Worm (Caenorhabditis elegans) whole organism, L1 larva: ENCODE measurements around the gene sre-53.

Experiments
- C16A3.4 ChIP-seq: fragments of 150-350 bp; optimal IDR thresholded peaks from 2 replicates; lab custom pipeline; 2014; ENCODE audit warnings: missing biosample characterization, missing genetic modification characterization
- C34B4.2 ChIP-seq: sonication (generic microtip); optimal IDR thresholded peaks from 2 replicates; lab custom pipeline; 2017; ENCODE audit warnings: mild to moderate bottlenecking, missing genetic modification characterization, missing compliant biosample characterization
- alr-1 ChIP-seq: fragments of 200-800 bp; sonication (Bioruptor generic); optimal IDR thresholded peaks from 2 replicates; lab custom pipeline; 2018; ENCODE audit warnings: borderline replicate concordance, mild to moderate bottlenecking, missing genetic modification characterization, missing compliant biosample characterization
- blmp-1 ChIP-seq: fragments of 150-350 bp; optimal IDR thresholded peaks from 2 replicates; lab custom pipeline; 2014; ENCODE audit warnings: missing biosample characterization, missing genetic modification characterization
- ceh-63 ChIP-seq: fragments of 200-800 bp; sonication (Bioruptor generic); optimal IDR thresholded peaks from 2 replicates; lab custom pipeline; 2018; ENCODE audit warnings: mild to moderate bottlenecking, missing genetic modification characterization, missing compliant biosample characterization
- ceh-88 ChIP-seq: fragments of 200-800 bp; sonication (Bioruptor generic); IDR thresholded peaks from 2 replicates; pipeline ENCODE4 v1.3.6; 2022; ENCODE audit warnings: missing genetic modification characterization, missing compliant biosample characterization
- ces-1 ChIP-seq: fragments of 150-350 bp; optimal IDR thresholded peaks from 2 replicates; lab custom pipeline; 2014; ENCODE audit warnings: missing biosample characterization, missing genetic modification reagents, missing genetic modification characterization
- dpl-1 ChIP-seq, 3 experiments: fragments of 150-350 bp in 2 of 3; sonication (generic microtip) in 1 of 3; optimal IDR thresholded peaks; 2 replicates each; lab custom pipeline; 2014 to 2017; ENCODE audit warnings: missing biosample characterization in 3 of 3, missing genetic modification characterization in 3 of 3, missing genetic modification reagents in 3 of 3
- dsc-1 ChIP-seq: sonication (generic microtip); optimal IDR thresholded peaks from 2 replicates; lab custom pipeline; 2016; ENCODE audit warnings: mild to moderate bottlenecking, missing genetic modification characterization, missing compliant biosample characterization
- efl-1 ChIP-seq, 4 experiments: fragments of 150-350 bp; optimal IDR thresholded peaks in 3 of 4; peaks in 1 of 4; 1 replicate in 1 of 4; 2 replicates in 3 of 4; lab custom pipeline; 2014; ENCODE audit warnings: missing biosample characterization in 2 of 4, missing genetic modification characterization in 2 of 4, missing genetic modification reagents in 2 of 4
- efl-3 ChIP-seq: fragments of 200-800 bp; sonication (Bioruptor generic); optimal IDR thresholded peaks from 2 replicates; lab custom pipeline; 2018; ENCODE audit warnings: mild to moderate bottlenecking, missing genetic modification characterization, missing compliant biosample characterization
- egl-27 ChIP-seq, 2 experiments: fragments of 150-350 bp in 1 of 2; sonication (generic microtip); optimal IDR thresholded peaks; 3 replicates each; lab custom pipeline; 2017 to 2018; ENCODE audit warnings: missing biosample characterization in 2 of 2, missing genetic modification characterization in 2 of 2, missing genetic modification reagents in 2 of 2
- ets-5 ChIP-seq: fragments of 200-800 bp; sonication (Bioruptor generic); IDR thresholded peaks from 2 replicates; pipeline ENCODE4 v1.3.6; 2022; ENCODE audit warnings: missing genetic modification characterization, missing compliant biosample characterization
- fkh-4 ChIP-seq: sonication (generic microtip); optimal IDR thresholded peaks from 2 replicates; lab custom pipeline; 2016; ENCODE audit warnings: missing compliant biosample characterization, missing genetic modification characterization, borderline replicate concordance
- fkh-8 ChIP-seq: sonication (generic microtip); optimal IDR thresholded peaks from 2 replicates; lab custom pipeline; 2016; ENCODE audit warnings: mild to moderate bottlenecking, missing genetic modification characterization, missing compliant biosample characterization
- grh-1 ChIP-seq: fragments of 200-800 bp; sonication (Bioruptor generic); IDR thresholded peaks from 2 replicates; pipeline ENCODE4 v1.3.6; 2022; ENCODE audit warnings: missing genetic modification reagents, missing genetic modification characterization, missing compliant biosample characterization
- hlh-17 ChIP-seq: fragments of 200-800 bp; sonication (Bioruptor generic); optimal IDR thresholded peaks from 2 replicates; lab custom pipeline; 2018; ENCODE audit warnings: missing genetic modification characterization, mild to moderate bottlenecking, missing compliant biosample characterization, moderate library complexity, borderline replicate concordance
- hlh-4 ChIP-seq: sonication (generic microtip); optimal IDR thresholded peaks from 2 replicates; lab custom pipeline; 2016; ENCODE audit warnings: mild to moderate bottlenecking, missing genetic modification characterization, missing compliant biosample characterization
- hpl-2 ChIP-seq: fragments of 150-350 bp; optimal IDR thresholded peaks from 2 replicates; lab custom pipeline; 2014; ENCODE audit warnings: missing biosample characterization, missing genetic modification reagents, missing genetic modification characterization
- isw-1 ChIP-seq: fragments of 200-800 bp; sonication (Bioruptor generic); IDR thresholded peaks from 2 replicates; pipeline ENCODE4 v1.3.6; 2022; ENCODE audit warnings: missing genetic modification characterization, missing compliant biosample characterization
- lin-13 ChIP-seq: fragments of 150-350 bp; optimal IDR thresholded peaks from 2 replicates; lab custom pipeline; 2014; ENCODE audit warnings: missing biosample characterization, missing genetic modification reagents, missing genetic modification characterization
- lin-14 ChIP-seq: fragments of 200-800 bp; sonication (Bioruptor generic); optimal IDR thresholded peaks from 2 replicates; lab custom pipeline; 2018; ENCODE audit warnings: mild to moderate bottlenecking, missing genetic modification characterization, moderate library complexity, missing compliant biosample characterization
- lin-15B ChIP-seq: fragments of 150-350 bp; sonication (generic microtip); optimal IDR thresholded peaks from 3 replicates; lab custom pipeline; 2014; ENCODE audit warnings: missing biosample characterization, missing genetic modification characterization
- lin-35 ChIP-seq, 2 experiments: fragments of 150-350 bp; optimal IDR thresholded peaks; 2 replicates each; lab custom pipeline; 2014; ENCODE audit warnings: missing biosample characterization in 2 of 2, missing genetic modification characterization in 2 of 2, missing genetic modification reagents in 2 of 2
- lir-3 ChIP-seq: sonication (generic microtip); optimal IDR thresholded peaks from 2 replicates; lab custom pipeline; 2016; ENCODE audit warnings: mild to moderate bottlenecking, missing genetic modification characterization, moderate library complexity, missing compliant biosample characterization; ENCODE audit not compliant: poor library complexity
- lsy-2 ChIP-seq, 2 experiments: fragments of 150-350 bp; optimal IDR thresholded peaks; 2 replicates each; lab custom pipeline; 2014; ENCODE audit warnings: missing biosample characterization in 2 of 2, missing genetic modification characterization in 2 of 2
- mab-9 ChIP-seq: fragments of 200-800 bp; sonication (Bioruptor generic); IDR thresholded peaks from 2 replicates; pipeline ENCODE4 v1.3.6; 2022; ENCODE audit warnings: missing genetic modification reagents, missing genetic modification characterization, missing compliant biosample characterization
- mep-1 ChIP-seq: fragments of 150-350 bp; optimal IDR thresholded peaks from 2 replicates; lab custom pipeline; 2014; ENCODE audit warnings: missing biosample characterization, missing genetic modification characterization
- nhr-12 ChIP-seq: sonication (generic microtip); optimal IDR thresholded peaks from 2 replicates; lab custom pipeline; 2017; ENCODE audit warnings: missing biosample characterization, missing genetic modification characterization
- nhr-19 ChIP-seq: fragments of 200-800 bp; sonication (Bioruptor generic); conservative IDR thresholded peaks from 2 replicates; pipeline ENCODE4 v1.3.6; 2022; ENCODE audit warnings: missing genetic modification characterization, missing compliant biosample characterization
- nhr-20 ChIP-seq: sonication (generic microtip); optimal IDR thresholded peaks from 2 replicates; lab custom pipeline; 2016; ENCODE audit warnings: mild to moderate bottlenecking, missing genetic modification characterization, missing compliant biosample characterization
- nhr-71 ChIP-seq: sonication (generic microtip); optimal IDR thresholded peaks from 2 replicates; lab custom pipeline; 2016; ENCODE audit warnings: mild to moderate bottlenecking, missing genetic modification characterization, moderate library complexity, missing compliant biosample characterization
- pax-3 ChIP-seq: fragments of 200-800 bp; sonication (Bioruptor generic); optimal IDR thresholded peaks from 2 replicates; lab custom pipeline; 2018; ENCODE audit warnings: mild to moderate bottlenecking, missing genetic modification characterization, moderate library complexity, missing compliant biosample characterization
- rnt-1 ChIP-seq: sonication (generic microtip); optimal IDR thresholded peaks from 2 replicates; lab custom pipeline; 2016; ENCODE audit warnings: mild to moderate bottlenecking, missing genetic modification characterization, moderate library complexity, missing compliant biosample characterization
- snpc-4 ChIP-seq: fragments of 150-350 bp; optimal IDR thresholded peaks from 2 replicates; lab custom pipeline; 2014; ENCODE audit warnings: missing biosample characterization, missing genetic modification characterization
- snu-23 ChIP-seq: sonication (generic microtip); optimal IDR thresholded peaks from 2 replicates; lab custom pipeline; 2016; ENCODE audit warnings: missing genetic modification characterization, missing compliant biosample characterization
- tbx-2 ChIP-seq: sonication (generic microtip); optimal IDR thresholded peaks from 2 replicates; lab custom pipeline; 2016; ENCODE audit warnings: missing genetic modification characterization, missing compliant biosample characterization
- unc-130 ChIP-seq: fragments of 150-350 bp; optimal IDR thresholded peaks from 2 replicates; lab custom pipeline; 2017; ENCODE audit warnings: missing biosample characterization, missing genetic modification characterization, inconsistent platforms
- unc-62 ChIP-seq: fragments of 150-350 bp; optimal IDR thresholded peaks from 2 replicates; lab custom pipeline; 2014; ENCODE audit warnings: missing biosample characterization, missing genetic modification reagents, missing genetic modification characterization
- unc-98 ChIP-seq: fragments of 200-800 bp; sonication (Bioruptor generic); IDR thresholded peaks from 2 replicates; pipeline ENCODE4 v1.3.6; 2022; ENCODE audit warnings: missing genetic modification characterization, missing compliant biosample characterization
- vab-15 ChIP-seq: sonication (generic microtip); optimal IDR thresholded peaks from 2 replicates; lab custom pipeline; 2017; ENCODE audit warnings: missing genotype, mild to moderate bottlenecking, missing genetic modification characterization, missing compliant biosample characterization
- xbp-1 ChIP-seq: sonication (generic microtip); optimal IDR thresholded peaks from 2 replicates; lab custom pipeline; 2016; ENCODE audit warnings: missing genetic modification characterization, missing compliant biosample characterization
- zag-1 ChIP-seq: fragments of 150-350 bp; optimal IDR thresholded peaks from 2 replicates; lab custom pipeline; 2014; ENCODE audit warnings: missing biosample characterization, missing genetic modification characterization
- zip-4 ChIP-seq: fragments of 200-800 bp; sonication (Bioruptor generic); optimal IDR thresholded peaks from 2 replicates; lab custom pipeline; 2018; ENCODE audit warnings: mild to moderate bottlenecking, missing genetic modification characterization, moderate library complexity, missing compliant biosample characterization
- ztf-4 ChIP-seq: fragments of 150-350 bp; optimal IDR thresholded peaks from 2 replicates; lab custom pipeline; 2014; ENCODE audit warnings: missing biosample characterization, missing genetic modification characterization

sre-53 gene

ce11 chrII:12346289-12346989, 23.2 kb upstream of the sre-53 start:
- TF ChIP-seq lir-3 (tag; lab: Kevin White, UChicago) = peak; percentile 19
- peak; percentile 74 for TF ChIP-seq fkh-4 (tag; lab: Kevin White, UChicago)
- TF ChIP-seq lin-35 (GFP tag; optimal IDR thresholded peaks at IDR 0.05; lab: Kevin White, UChicago) = no peak
- no peak for TF ChIP-seq grh-1 (GFP tag; lab: Robert Waterston, UW)
- TF ChIP-seq mab-9 (GFP tag; lab: Robert Waterston, UW) = no peak
- no peak for TF ChIP-seq fkh-8 (tag; lab: Kevin White, UChicago)
- TF ChIP-seq nhr-12 (tag; lab: Kevin White, UChicago) = no peak
- 0 out of 2 replicates have a peak, but pooled peaks have one; percentile 59 for TF ChIP-seq ets-5 (GFP tag; lab: Robert Waterston, UW)
- TF ChIP-seq C34B4.2 (tag; lab: Kevin White, UChicago) = no peak
- TF ChIP-seq pax-3 = no peak
- no peak for TF ChIP-seq zip-4 (GFP tag; lab: Kevin White, UChicago)
- no peak for TF ChIP-seq hpl-2 (GFP tag; lab: Kevin White, UChicago)
- no peak for TF ChIP-seq vab-15
- no peak for TF ChIP-seq ztf-4
- TF ChIP-seq zag-1 (tag; lab: Kevin White, UChicago) = no peak
- peak; percentile 7 for TF ChIP-seq lin-14 (GFP tag; lab: Kevin White, UChicago)
- peak; percentile 82 for TF ChIP-seq dsc-1
- no peak for TF ChIP-seq hlh-17 (GFP tag; lab: Kevin White, UChicago)
- TF ChIP-seq unc-62 (GFP tag; lab: Kevin White, UChicago) = no peak
- TF ChIP-seq hlh-4 (tag; lab: Kevin White, UChicago) = no peak
- no peak for TF ChIP-seq xbp-1 (tag; lab: Kevin White, UChicago)
- no peak for TF ChIP-seq nhr-20
- TF ChIP-seq ces-1 (GFP tag; lab: Kevin White, UChicago) = no peak
- no peak for TF ChIP-seq efl-1 (optimal IDR thresholded peaks at IDR 0.05; lab: Kevin White, UChicago)
- TF ChIP-seq efl-1 (GFP tag; optimal IDR thresholded peaks at IDR 0.05 in 1 of 2; lab: Kevin White, UChicago) = peak in 1 of 2 experiments; percentile 83
- no peak for TF ChIP-seq lin-15B (tag; lab: Kevin White, UChicago)
- TF ChIP-seq, all 84 proteins: peak for 6

ce11 chrII:12344787-12345186, 21.6 kb upstream of the sre-53 start, which contains the start of gene C44C11.6:
Gene C44C11.6 (plus strand): TSS chrII:12344809.
- peak; percentile 23 for TF ChIP-seq nhr-71 (tag; lab: Kevin White, UChicago)
- no peak for TF ChIP-seq isw-1 (GFP tag; lab: Robert Waterston, UW)
- TF ChIP-seq rnt-1 (tag; lab: Kevin White, UChicago) = peak; percentile 23

ce11 chrII:12343710-12344109, 20.5 kb upstream of the sre-53 start:
- TF ChIP-seq nhr-19 (no peak), tbx-2 (tag; lab: Kevin White, UChicago) (no peak), egl-27 (tag; optimal IDR thresholded peaks at IDR 0.05; lab: Kevin White, UChicago) (no peak), hlh-17 (GFP tag; lab: Kevin White, UChicago) (no peak), mep-1 (tag; lab: Kevin White, UChicago) (no peak), rnt-1 (tag; lab: Kevin White, UChicago) (no peak), nhr-20 (no peak), blmp-1 (tag; lab: Kevin White, UChicago) (no peak), zip-4 (GFP tag; lab: Kevin White, UChicago) (no peak), ceh-63 (GFP tag; lab: Kevin White, UChicago) (no peak)
- TF ChIP-seq, all 84 proteins: peak for 0

- TF ChIP-seq unc-130 (tag; lab: Kevin White, UChicago) = no peak
- no peak for TF ChIP-seq ceh-88
- TF ChIP-seq efl-3 = no peak
- TF ChIP-seq dpl-1 (GFP tag; optimal IDR thresholded peaks at IDR 0.05; lab: Kevin White, UChicago) = no peak
- TF ChIP-seq unc-98 (GFP tag; lab: Robert Waterston, UW) = no peak
- TF ChIP-seq lin-14 (GFP tag; lab: Kevin White, UChicago) = no peak
- no peak for TF ChIP-seq snu-23
- no peak for TF ChIP-seq ceh-63 (GFP tag; lab: Kevin White, UChicago)
- TF ChIP-seq lin-13 = no peak
- TF ChIP-seq snpc-4 (tag; lab: Kevin White, UChicago) = no peak
- no peak for TF ChIP-seq lsy-2 (tag; optimal IDR thresholded peaks at IDR 0.05; lab: Kevin White, UChicago)
- TF ChIP-seq C16A3.4 (tag; lab: Kevin White, UChicago) = no peak
- TF ChIP-seq alr-1 (tag; lab: Kevin White, UChicago) = no peak
- TF ChIP-seq nhr-19 = no peak
- no peak for TF ChIP-seq hlh-4 (tag; lab: Kevin White, UChicago)
- no peak for TF ChIP-seq ces-1 (GFP tag; lab: Kevin White, UChicago)
These were observed 19.7 kb upstream of the sre-53 start for ce11 chrII:12342928-12343327.
